Worm (Caenorhabditis elegans): ENCODE measurements around the gene ceh-88.

The ceh-88 gene

ce11 chrIV:17328834-17329233 is at the start of gene ceh-88:
ceh-88 (plus strand) TSS chrIV:17329188.
- no peak for TF ChIP-seq skn-1 (tag; optimal IDR thresholded peaks at IDR 0.05)
- peak; percentile 37 for TF ChIP-seq C34F6.9 (tag; optimal IDR thresholded peaks at IDR 0.05)
- no peak for TF ChIP-seq lsy-2 (tag; optimal IDR thresholded peaks at IDR 0.05)

ce11 chrIV:17279592-17280440 is 49.2 kb upstream of the ceh-88 start:
- TF ChIP-seq dmd-4 (tag; optimal IDR thresholded peaks at IDR 0.05) (no peak), ama-1 (optimal IDR thresholded peaks at IDR 0.05) (peak; percentile 87), lin-39 (tag; optimal IDR thresholded peaks at IDR 0.05) (no peak), crh-2 (tag; optimal IDR thresholded peaks at IDR 0.05) (peak; percentile 42), nhr-10 (tag; optimal IDR thresholded peaks at IDR 0.05) (no peak), nhr-11 (tag; optimal IDR thresholded peaks at IDR 0.05) (peak; percentile 45), zag-1 (tag; optimal IDR thresholded peaks at IDR 0.05) (no peak)

ce11 chrIV:17280441-17280939 is 48.5 kb upstream of the ceh-88 start:
- no peak for TF ChIP-seq sma-9 (GFP tag; optimal IDR thresholded peaks at IDR 0.05)
- TF ChIP-seq sma-9 (tag; optimal IDR thresholded peaks at IDR 0.05) = no peak
- TF ChIP-seq ztf-1 (GFP tag; conservative IDR thresholded peaks at IDR 0.05) = no peak
- no peak for TF ChIP-seq nhr-237 (tag; optimal IDR thresholded peaks at IDR 0.05)
- peak; percentile 90 for TF ChIP-seq ama-1 (optimal IDR thresholded peaks at IDR 0.05)
- TF ChIP-seq nhr-129 (tag; optimal IDR thresholded peaks at IDR 0.05) = peak; percentile 27

- TF ChIP-seq alr-1 (tag; optimal IDR thresholded peaks at IDR 0.05) = no peak
- TF ChIP-seq snpc-4 (tag; optimal IDR thresholded peaks at IDR 0.05) = peak; percentile 38
- TF ChIP-seq egl-27 (tag; optimal IDR thresholded peaks at IDR 0.05) = no peak
- TF ChIP-seq nhr-21 (tag; optimal IDR thresholded peaks at IDR 0.05) = no peak
- peak; percentile 95 for TF ChIP-seq ztf-4 (tag; optimal IDR thresholded peaks at IDR 0.05)
- TF ChIP-seq peb-1 (tag; optimal IDR thresholded peaks at IDR 0.05) = no peak
- peak; percentile 66 for TF ChIP-seq sem-4 (tag; optimal IDR thresholded peaks at IDR 0.05)
- TF ChIP-seq gmeb-1 (tag; optimal IDR thresholded peaks at IDR 0.05) = peak; percentile 74
- TF ChIP-seq elt-3 (tag; optimal IDR thresholded peaks at IDR 0.05) = no peak
- TF ChIP-seq lin-11 (tag; optimal IDR thresholded peaks at IDR 0.05) = no peak
- no peak for TF ChIP-seq nhr-10 (tag; optimal IDR thresholded peaks at IDR 0.05)
- TF ChIP-seq sma-9 (GFP tag; optimal IDR thresholded peaks at IDR 0.05) = peak; percentile 52
- TF ChIP-seq sma-9 (tag; optimal IDR thresholded peaks at IDR 0.05) = no peak
- TF ChIP-seq nhr-6 (tag; optimal IDR thresholded peaks at IDR 0.05) = peak; percentile 64
- peak; percentile 24 for TF ChIP-seq mbf-1 (tag; optimal IDR thresholded peaks at IDR 0.05)
- peak; percentile 90; the same call in 1 of the 2 replicates for TF ChIP-seq ztf-1 (GFP tag; conservative IDR thresholded peaks at IDR 0.05)
- no peak for TF ChIP-seq ceh-82 (tag; optimal IDR thresholded peaks at IDR 0.05)
- peak; percentile 29 for TF ChIP-seq F13H6.1 (tag; optimal IDR thresholded peaks at IDR 0.05)
- TF ChIP-seq nhr-11 (tag; optimal IDR thresholded peaks at IDR 0.05) = peak; percentile 71
- TF ChIP-seq mab-5 (tag; optimal IDR thresholded peaks at IDR 0.05) = no peak
- no peak for TF ChIP-seq lin-39 (tag; optimal IDR thresholded peaks at IDR 0.05)
- no peak for TF ChIP-seq zag-1 (tag; optimal IDR thresholded peaks at IDR 0.05)
- TF ChIP-seq unc-62 (GFP tag; optimal IDR thresholded peaks at IDR 0.05) = peak; percentile 17
- TF ChIP-seq crh-2 (tag; optimal IDR thresholded peaks at IDR 0.05) = peak; percentile 93
- peak; percentile 69 for TF ChIP-seq nhr-129 (tag; optimal IDR thresholded peaks at IDR 0.05)
- TF ChIP-seq nhr-23 (tag; optimal IDR thresholded peaks at IDR 0.05) = no peak
- TF ChIP-seq aly-2 (tag; optimal IDR thresholded peaks at IDR 0.05) = no peak
- no peak for TF ChIP-seq mdl-1 (tag; optimal IDR thresholded peaks at IDR 0.05)
- TF ChIP-seq ceh-16 (tag; optimal IDR thresholded peaks at IDR 0.05) = no peak
- peak; percentile 14 to 87 for TF ChIP-seq lsy-2 (tag; optimal IDR thresholded peaks at IDR 0.05)
- peak; percentile 26 for TF ChIP-seq nhr-25 (tag; optimal IDR thresholded peaks at IDR 0.05)
- TF ChIP-seq fos-1 (tag; optimal IDR thresholded peaks at IDR 0.05) = peak; percentile 31
- TF ChIP-seq unc-39 (tag; optimal IDR thresholded peaks at IDR 0.05) = no peak
- peak; percentile 77 for TF ChIP-seq C34F6.9 (tag; optimal IDR thresholded peaks at IDR 0.05)
- no peak for TF ChIP-seq elt-1 (tag; optimal IDR thresholded peaks at IDR 0.05)
- TF ChIP-seq dmd-4 (tag; optimal IDR thresholded peaks at IDR 0.05) = no peak
- no peak for TF ChIP-seq nhr-237 (tag; optimal IDR thresholded peaks at IDR 0.05)
- peak; percentile 82 for TF ChIP-seq lin-13 (GFP tag; optimal IDR thresholded peaks at IDR 0.05)
- no peak for TF ChIP-seq nhr-77 (tag; optimal IDR thresholded peaks at IDR 0.05)
- TF ChIP-seq nhr-12 (tag; optimal IDR thresholded peaks at IDR 0.05) = no peak
These were observed 47.6 kb upstream of the ceh-88 start for ce11 chrIV:17281060-17282021.
